Fruit fly (Drosophila melanogaster) whole organism, embryonic: ENCODE data around the gene CG14286.

Source experiments
- B-H1 ChIP-seq: fragments of 200-800 bp; sonication (Bioruptor generic); IDR thresholded peaks from 3 replicates; pipeline ENCODE4 v1.3.6; 2022; ENCODE audit warnings: missing biosample characterization, missing genetic modification characterization
- Bteb2 ChIP-seq: fragments of 200-800 bp; sonication (Bioruptor generic); optimal IDR thresholded peaks from 2 replicates; lab custom pipeline; 2016; ENCODE audit warnings: missing biosample characterization, missing genetic modification characterization
- CG10366 ChIP-seq: fragments of 200-800 bp; sonication (Bioruptor generic); IDR thresholded peaks from 2 replicates; pipeline ENCODE4 v1.3.6; 2022; ENCODE audit warnings: missing biosample characterization, missing genetic modification characterization
- CG10462 ChIP-seq: fragments of 200-800 bp; sonication (Bioruptor generic); optimal IDR thresholded peaks from 2 replicates; lab custom pipeline; 2016; ENCODE audit warnings: missing biosample characterization, missing genetic modification characterization
- CG11696 ChIP-seq: fragments of 200-800 bp; sonication (Bioruptor generic); IDR thresholded peaks from 2 replicates; pipeline ENCODE4 v1.3.6; 2022; ENCODE audit warnings: missing biosample characterization, missing genetic modification characterization
- CG12071 ChIP-seq: fragments of 200-800 bp; sonication (Bioruptor generic); optimal IDR thresholded peaks from 3 replicates; lab custom pipeline; 2018; ENCODE audit warnings: missing biosample characterization, mild to moderate bottlenecking, missing genetic modification characterization
- CG12659 ChIP-seq: fragments of 200-800 bp; sonication (Bioruptor generic); optimal IDR thresholded peaks from 3 replicates; lab custom pipeline; 2017; ENCODE audit warnings: mild to moderate bottlenecking, missing biosample characterization, missing genetic modification reagents, missing genetic modification characterization
- CG12942 ChIP-seq: fragments of 200-800 bp; sonication (Bioruptor generic); optimal IDR thresholded peaks from 3 replicates; lab custom pipeline; 2016; ENCODE audit warnings: missing biosample characterization, missing genetic modification characterization
- CG13287 ChIP-seq: fragments of 200-800 bp; sonication (Bioruptor generic); IDR thresholded peaks from 2 replicates; pipeline ENCODE4 v1.3.6; 2022; ENCODE audit warnings: missing biosample characterization, missing genetic modification characterization; ENCODE audit not compliant: partially characterized antibody
- CG1529 ChIP-seq: fragments of 200-800 bp; sonication (Bioruptor generic); optimal IDR thresholded peaks from 3 replicates; lab custom pipeline; 2018; ENCODE audit warnings: missing biosample characterization, missing genetic modification characterization
- CG17186 ChIP-seq: fragments of 200-800 bp; sonication (Bioruptor generic); optimal IDR thresholded peaks from 3 replicates; lab custom pipeline; 2017; ENCODE audit warnings: missing biosample characterization, missing genetic modification reagents, missing genetic modification characterization
- CG18599 ChIP-seq: fragments of 200-800 bp; sonication (Bioruptor generic); optimal IDR thresholded peaks from 3 replicates; lab custom pipeline; 2017; ENCODE audit warnings: missing biosample characterization, missing genetic modification characterization, mild to moderate bottlenecking, moderate library complexity, missing genetic modification reagents
- CG18619 ChIP-seq: fragments of 200-800 bp; sonication (Bioruptor generic); optimal IDR thresholded peaks from 3 replicates; lab custom pipeline; 2017; ENCODE audit warnings: missing biosample characterization, mild to moderate bottlenecking, missing genetic modification characterization
- CG2202 ChIP-seq: fragments of 200-800 bp; sonication (Bioruptor generic); optimal IDR thresholded peaks from 2 replicates; lab custom pipeline; 2018; ENCODE audit warnings: missing biosample characterization, mild to moderate bottlenecking, missing genetic modification characterization
- CG31365 ChIP-seq: fragments of 200-800 bp; sonication (Bioruptor generic); optimal IDR thresholded peaks from 2 replicates; lab custom pipeline; 2018; ENCODE audit warnings: missing biosample characterization, mild to moderate bottlenecking, missing genetic modification characterization
- CG31441 ChIP-seq: fragments of 200-800 bp; sonication (Bioruptor generic); IDR thresholded peaks from 2 replicates; pipeline ENCODE4 v1.3.6; 2022; ENCODE audit warnings: missing biosample characterization, missing genetic modification characterization
- CG6272 ChIP-seq: fragments of 200-800 bp; sonication (Bioruptor generic); IDR thresholded peaks from 2 replicates; pipeline ENCODE4 v1.3.6; 2022; ENCODE audit warnings: missing biosample characterization, missing genetic modification characterization
- CG6791 ChIP-seq: fragments of 200-800 bp; sonication (Bioruptor generic); IDR thresholded peaks from 3 replicates; pipeline ENCODE4 v1.3.6; 2022; ENCODE audit warnings: missing biosample characterization, missing genetic modification characterization; ENCODE audit not compliant: partially characterized antibody
- CG7928 ChIP-seq: fragments of 200-800 bp; sonication (Bioruptor generic); optimal IDR thresholded peaks from 2 replicates; lab custom pipeline; 2017; ENCODE audit warnings: missing biosample characterization, mild to moderate bottlenecking, missing genetic modification characterization
- CG8089 ChIP-seq: fragments of 200-800 bp; sonication (Bioruptor generic); optimal IDR thresholded peaks from 3 replicates; lab custom pipeline; 2016; ENCODE audit warnings: missing biosample characterization, missing genetic modification characterization
- CG8388 ChIP-seq: fragments of 200-800 bp; sonication (Bioruptor generic); optimal IDR thresholded peaks from 2 replicates; lab custom pipeline; 2019; ENCODE audit warnings: missing biosample characterization, mild to moderate bottlenecking, missing genetic modification characterization, moderate library complexity
- CG9215 ChIP-seq: fragments of 200-800 bp; sonication (Bioruptor generic); IDR thresholded peaks from 2 replicates; pipeline ENCODE4 v1.3.6; 2022; ENCODE audit warnings: missing biosample characterization, missing genetic modification characterization
- CG9609 ChIP-seq: fragments of 200-800 bp; sonication (Bioruptor generic); optimal IDR thresholded peaks from 3 replicates; lab custom pipeline; 2016; ENCODE audit warnings: missing biosample characterization, missing genetic modification characterization
- CG9817 ChIP-seq: fragments of 200-800 bp; sonication (Bioruptor generic); optimal IDR thresholded peaks from 2 replicates; lab custom pipeline; 2018; ENCODE audit warnings: missing biosample characterization, mild to moderate bottlenecking, missing genetic modification characterization, moderate library complexity
- Dip3 ChIP-seq: fragments of 200-800 bp; sonication (Bioruptor generic); optimal IDR thresholded peaks from 3 replicates; lab custom pipeline; 2016; ENCODE audit warnings: missing biosample characterization, missing genetic modification characterization
- Elba2 ChIP-seq: fragments of 200-800 bp; sonication (Bioruptor generic); optimal IDR thresholded peaks from 3 replicates; lab custom pipeline; 2016; ENCODE audit warnings: missing biosample characterization, missing genetic modification characterization
- HHEX ChIP-seq: fragments of 200-800 bp; sonication (Bioruptor generic); optimal IDR thresholded peaks from 3 replicates; lab custom pipeline; 2017; ENCODE audit warnings: missing biosample characterization, mild to moderate bottlenecking, missing genetic modification characterization, missing genetic modification reagents
- HmgD ChIP-seq: fragments of 200-800 bp; sonication (Bioruptor generic); optimal IDR thresholded peaks from 3 replicates; lab custom pipeline; 2016; ENCODE audit warnings: missing biosample characterization, missing genetic modification characterization
- NC2β ChIP-seq: fragments of 200-800 bp; sonication (Bioruptor generic); optimal IDR thresholded peaks from 2 replicates; lab custom pipeline; 2016; ENCODE audit warnings: missing biosample characterization, missing genetic modification characterization
- Oaz ChIP-seq: fragments of 200-800 bp; sonication (Bioruptor generic); IDR thresholded peaks from 2 replicates; pipeline ENCODE4 v1.3.6; 2022; ENCODE audit warnings: missing biosample characterization, missing genetic modification characterization
- Rfx ChIP-seq: fragments of 200-800 bp; sonication (Bioruptor generic); IDR thresholded peaks from 2 replicates; pipeline ENCODE4 v1.3.6; 2022; ENCODE audit warnings: missing biosample characterization, missing genetic modification characterization
- Sox100B ChIP-seq: fragments of 200-800 bp; sonication (Bioruptor generic); optimal IDR thresholded peaks from 3 replicates; lab custom pipeline; 2018; ENCODE audit warnings: missing biosample characterization, mild to moderate bottlenecking, missing genetic modification characterization
- Usf ChIP-seq: fragments of 200-800 bp; sonication (Bioruptor generic); optimal IDR thresholded peaks from 2 replicates; lab custom pipeline; 2017; ENCODE audit warnings: missing genotype, missing biosample characterization, missing genetic modification characterization
- amos ChIP-seq: fragments of 200-800 bp; sonication (Bioruptor generic); IDR thresholded peaks from 2 replicates; pipeline ENCODE4 v1.3.6; 2022; ENCODE audit warnings: missing biosample characterization, missing genetic modification characterization; ENCODE audit not compliant: partially characterized antibody
- bab2 ChIP-seq: fragments of 200-800 bp; sonication (Bioruptor generic); optimal IDR thresholded peaks from 2 replicates; lab custom pipeline; 2016; ENCODE audit warnings: missing biosample characterization, missing genetic modification characterization
- cad ChIP-seq: fragments of >200 bp; optimal IDR thresholded peaks from 2 replicates; lab custom pipeline; 2017; ENCODE audit warnings: missing biosample characterization, missing genetic modification characterization
- ci ChIP-seq: fragments of 200-800 bp; sonication (Bioruptor generic); IDR thresholded peaks from 3 replicates; pipeline ENCODE4 v1.3.6; 2022; ENCODE audit warnings: missing biosample characterization, missing genetic modification characterization
- gro ChIP-seq: fragments of 200-800 bp; sonication (Bioruptor generic); optimal IDR thresholded peaks from 2 replicates; lab custom pipeline; 2016; ENCODE audit warnings: missing biosample characterization, missing genetic modification characterization
- h ChIP-seq: fragments of >200 bp; optimal IDR thresholded peaks from 2 replicates; lab custom pipeline; 2017
- insv ChIP-seq, 2 experiments: fragments of 200-800 bp; sonication (Bioruptor generic); optimal IDR thresholded peaks; 3 replicates each; lab custom pipeline; 2016 to 2018; ENCODE audit warnings: missing biosample characterization in 2 of 2, missing genetic modification characterization in 2 of 2
- lab ChIP-seq: fragments of 200-800 bp; sonication (Bioruptor generic); optimal IDR thresholded peaks from 3 replicates; lab custom pipeline; 2017; ENCODE audit warnings: missing biosample characterization, missing genetic modification characterization, mild to moderate bottlenecking, moderate library complexity, missing genetic modification reagents
- nom ChIP-seq: fragments of 200-800 bp; sonication (Bioruptor generic); optimal IDR thresholded peaks from 2 replicates; lab custom pipeline; 2017; ENCODE audit warnings: missing biosample characterization, missing genetic modification characterization, mild to moderate bottlenecking, moderate library complexity, missing genetic modification reagents
- oc ChIP-seq: fragments of 200-800 bp; sonication (Bioruptor generic); optimal IDR thresholded peaks from 2 replicates; lab custom pipeline; 2018; ENCODE audit warnings: missing biosample characterization, mild to moderate bottlenecking, missing genetic modification characterization, moderate library complexity
- pho ChIP-seq: fragments of 200-800 bp; sonication (Bioruptor generic); optimal IDR thresholded peaks from 2 replicates; lab custom pipeline; 2016; ENCODE audit warnings: missing biosample characterization, missing genetic modification characterization
- prd ChIP-seq, 3 experiments: fragments of >200 bp in 2 of 3; fragments of 200-800 bp in 1 of 3; sonication (Bioruptor generic) in 1 of 3; optimal IDR thresholded peaks in 2 of 3; IDR thresholded peaks in 1 of 3; 2 replicates in 2 of 3; 3 replicates in 1 of 3; pipeline versions ENCODE4 v1.3.6 to Lab custom; 2017 to 2022; ENCODE audit warnings: missing biosample characterization in 1 of 3, missing genetic modification characterization in 1 of 3
- ranshi ChIP-seq: fragments of 200-800 bp; sonication (Bioruptor generic); IDR thresholded peaks from 2 replicates; pipeline ENCODE4 v1.3.6; 2022; ENCODE audit warnings: missing biosample characterization, missing genetic modification characterization
- toy ChIP-seq: fragments of 200-800 bp; sonication (Bioruptor generic); IDR thresholded peaks from 2 replicates; pipeline ENCODE4 v1.3.6; 2022; ENCODE audit warnings: missing biosample characterization, missing genetic modification characterization
- unc-4 ChIP-seq: fragments of 200-800 bp; sonication (Bioruptor generic); IDR thresholded peaks from 2 replicates; pipeline ENCODE4 v1.3.6; 2022; ENCODE audit warnings: missing biosample characterization, missing genetic modification characterization; ENCODE audit not compliant: partially characterized antibody
- wek ChIP-seq: fragments of 200-800 bp; sonication (Bioruptor generic); optimal IDR thresholded peaks from 3 replicates; lab custom pipeline; 2018; ENCODE audit warnings: missing biosample characterization, mild to moderate bottlenecking, missing genetic modification characterization, moderate library complexity
- zf30C ChIP-seq: fragments of 200-800 bp; sonication (Bioruptor generic); optimal IDR thresholded peaks from 3 replicates; lab custom pipeline; 2018; ENCODE audit warnings: missing biosample characterization, mild to moderate bottlenecking, missing genetic modification characterization

CG14286 gene

DNA sequence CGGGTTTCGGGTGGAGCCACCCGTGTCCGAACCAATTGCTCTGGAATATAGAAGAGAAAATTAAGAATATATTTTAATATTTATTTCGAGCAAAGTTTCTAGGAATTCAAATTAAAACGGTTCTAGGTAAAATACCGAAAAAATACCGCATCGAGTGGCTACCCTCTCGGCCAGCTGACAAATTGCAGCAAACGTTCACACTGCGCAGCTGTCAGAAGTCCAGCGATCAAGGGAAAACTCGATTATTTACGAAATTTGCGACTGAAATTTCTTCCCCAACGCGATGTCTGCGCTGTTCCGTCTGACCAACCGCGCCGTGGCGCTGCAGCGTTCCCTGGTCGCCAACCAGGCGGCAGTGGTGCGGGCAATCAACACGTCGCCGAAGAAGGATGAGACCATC lies 3.3 kb downstream of the CG14286 start, which contains the start of gene NP15.6 (continued):
- TF ChIP-seq HmgD (GFP tag; lab: Kevin White, UChicago) (no peak), CG10462 (GFP tag; lab: Kevin White, UChicago) (no peak), B-H1 (GFP tag; lab: Robert Waterston, UW) (no peak), CG2202 (tag; lab: Kevin White, UChicago) (no peak), CG18619 (no peak), CG17186 (no peak), wek (no peak), CG9817 (tag; lab: Kevin White, UChicago) (no peak), ci (GFP tag; lab: Robert Waterston, UW) (no peak), Elba2 (no peak)

dm6 chr3R:19028758-19029157 lies 4.9 kb downstream of the CG14286 start, which contains the start of the genes GatA and P5cr:
GatA (minus strand) TSS chr3R:19028857.
P5cr (plus strand) TSS chr3R:19028931.
- no peak for TF ChIP-seq unc-4 (GFP tag; lab: Robert Waterston, UW)
- peak; percentile 93 for TF ChIP-seq lab (GFP tag; lab: Kevin White, UChicago)
- no peak for TF ChIP-seq CG6791 (GFP tag; lab: Robert Waterston, UW)
- TF ChIP-seq CG31365 (tag; lab: Kevin White, UChicago): peak; percentile 47
- TF ChIP-seq gro (GFP tag; lab: Kevin White, UChicago): peak; percentile 93
- TF ChIP-seq Dip3 (GFP tag; lab: Kevin White, UChicago): peak; percentile 86
- no peak; the same call in 1 of the 2 replicates for TF ChIP-seq toy (GFP tag; lab: Robert Waterston, UW)
- peak; percentile 71 for TF ChIP-seq NC2β (GFP tag; lab: Kevin White, UChicago)
- no peak for TF ChIP-seq insv (GFP tag; optimal IDR thresholded peaks at IDR 0.05; lab: Kevin White, UChicago)
- TF ChIP-seq prd (optimal IDR thresholded peaks at IDR 0.05; lab: Kevin White, UChicago): no peak
- TF ChIP-seq prd (GFP tag; IDR thresholded peaks at IDR 0.05; lab: Robert Waterston, UW): peak; percentile 84
- peak; percentile 41; the same call in 1 of the 2 replicates for TF ChIP-seq CG31441
- TF ChIP-seq CG7928 (GFP tag; lab: Kevin White, UChicago): peak; percentile 51
- peak; percentile 79 for TF ChIP-seq CG12071 (GFP tag; lab: Kevin White, UChicago)
- peak; percentile 71 for TF ChIP-seq HHEX (GFP tag; lab: Kevin White, UChicago)
- TF ChIP-seq CG10366: peak; percentile 86
- TF ChIP-seq CG12659 (GFP tag; lab: Kevin White, UChicago): peak; percentile 90
- TF ChIP-seq cad: no peak
- peak; percentile 98 for TF ChIP-seq Rfx
- no peak; the same call in 1 of the 2 replicates for TF ChIP-seq amos
- peak; percentile 24 for TF ChIP-seq CG1529 (GFP tag; lab: Kevin White, UChicago)
- peak; percentile 86 for TF ChIP-seq bab2 (GFP tag; lab: Kevin White, UChicago)
- TF ChIP-seq CG13287 (GFP tag; lab: Robert Waterston, UW): peak; percentile 33; the same call in 1 of the 2 replicates
- TF ChIP-seq CG6272 (GFP tag; lab: Robert Waterston, UW): peak; percentile 68; the same call in 1 of the 2 replicates
- no peak for TF ChIP-seq h (lab: Kevin White, UChicago)
- TF ChIP-seq CG9609: peak; percentile 86
- no peak for TF ChIP-seq zf30C
- TF ChIP-seq Usf (GFP tag; lab: Kevin White, UChicago): peak; percentile 61
- peak; percentile 69 for TF ChIP-seq nom (GFP tag; lab: Kevin White, UChicago)
- TF ChIP-seq oc (tag; lab: Kevin White, UChicago): no peak
- TF ChIP-seq pho: peak; percentile 91
- peak; percentile 77 for TF ChIP-seq Bteb2
- TF ChIP-seq CG8388: peak; percentile 32
- TF ChIP-seq CG11696 (GFP tag; lab: Robert Waterston, UW): 0 out of 2 replicates have a peak, but pooled peaks have one; percentile 32
- TF ChIP-seq Oaz (GFP tag; lab: Robert Waterston, UW): peak; percentile 47; the same call in 1 of the 2 replicates
- peak; percentile 64 for TF ChIP-seq CG8089 (GFP tag; lab: Kevin White, UChicago)
- TF ChIP-seq CG12942: peak; percentile 85
- peak; percentile 80 for TF ChIP-seq ranshi (GFP tag; lab: Robert Waterston, UW)
- no peak for TF ChIP-seq Sox100B
- peak; percentile 73 for TF ChIP-seq CG9215 (GFP tag; lab: Robert Waterston, UW)
- peak; percentile 88 for TF ChIP-seq CG18599 (GFP tag; lab: Kevin White, UChicago)
